Worm (Caenorhabditis elegans) whole organism, L3 larva: ENCODE results near the gene D1086.19.
A peak's percentile ranks its signal among the peaks of the same experiment; 100 is the strongest.

Experiments
- R02D3.7 ChIP-seq: fragments of 150-350 bp; optimal IDR thresholded peaks from 2 replicates; lab custom pipeline; 2014; ENCODE audit warnings: missing biosample characterization, missing genetic modification characterization
- ZK546.5 ChIP-seq: sonication (generic microtip); optimal IDR thresholded peaks from 2 replicates; lab custom pipeline; 2017; ENCODE audit warnings: missing biosample characterization, missing genetic modification characterization
- aly-2 ChIP-seq: fragments of 150-350 bp; optimal IDR thresholded peaks from 2 replicates; lab custom pipeline; 2014; ENCODE audit warnings: missing biosample characterization, missing genetic modification characterization
- ama-1 ChIP-seq: fragments of 150-350 bp; optimal IDR thresholded peaks from 2 replicates; lab custom pipeline; 2018
- ceh-16 ChIP-seq: sonication (generic microtip); optimal IDR thresholded peaks from 2 replicates; lab custom pipeline; 2017; ENCODE audit warnings: missing biosample characterization, missing genetic modification characterization
- ceh-28 ChIP-seq: fragments of 150-350 bp; optimal IDR thresholded peaks from 2 replicates; lab custom pipeline; 2014; ENCODE audit warnings: missing biosample characterization, missing genetic modification reagents, missing genetic modification characterization
- ceh-82 ChIP-seq: fragments of 150-350 bp; optimal IDR thresholded peaks from 2 replicates; lab custom pipeline; 2014; ENCODE audit warnings: missing biosample characterization, missing genetic modification characterization
- ceh-9 ChIP-seq: sonication (generic microtip); optimal IDR thresholded peaks from 2 replicates; lab custom pipeline; 2018; ENCODE audit warnings: missing biosample characterization, missing genetic modification characterization
- egl-5 ChIP-seq: fragments of 150-350 bp; optimal IDR thresholded peaks from 2 replicates; lab custom pipeline; 2017; ENCODE audit warnings: missing biosample characterization, missing genetic modification reagents, missing genetic modification characterization, inconsistent platforms
- elt-2 ChIP-seq: sonication (generic microtip); optimal IDR thresholded peaks from 2 replicates; lab custom pipeline; 2016; ENCODE audit warnings: missing genetic modification reagents, mild to moderate bottlenecking, missing genetic modification characterization, missing compliant biosample characterization
- elt-3 ChIP-seq, 3 experiments: fragments of 150-350 bp in 1 of 3; sonication (generic microtip) in 2 of 3; optimal IDR thresholded peaks; 2 replicates in 2 of 3; 4 replicates in 1 of 3; lab custom pipeline; 2014 to 2017; ENCODE audit warnings: missing biosample characterization in 3 of 3, missing genetic modification characterization in 3 of 3
- fkh-10 ChIP-seq: sonication (generic microtip); optimal IDR thresholded peaks from 2 replicates; lab custom pipeline; 2017; ENCODE audit warnings: missing biosample characterization, missing genetic modification reagents, missing genetic modification characterization
- fos-1 ChIP-seq: fragments of 150-350 bp; optimal IDR thresholded peaks from 2 replicates; lab custom pipeline; 2014; ENCODE audit warnings: missing biosample characterization, missing genetic modification characterization
- hmg-11 ChIP-seq: sonication (generic microtip); optimal IDR thresholded peaks from 2 replicates; lab custom pipeline; 2016; ENCODE audit warnings: missing genetic modification characterization, missing compliant biosample characterization
- lin-15B ChIP-seq: fragments of 150-350 bp; optimal IDR thresholded peaks from 2 replicates; lab custom pipeline; 2014; ENCODE audit warnings: missing biosample characterization, missing genetic modification characterization
- lsy-12 ChIP-seq: sonication (generic microtip); optimal IDR thresholded peaks from 2 replicates; lab custom pipeline; 2016; ENCODE audit warnings: mild to moderate bottlenecking, missing genetic modification characterization, missing compliant biosample characterization
- mdl-1 ChIP-seq: fragments of 150-350 bp; optimal IDR thresholded peaks from 2 replicates; lab custom pipeline; 2014; ENCODE audit warnings: missing biosample characterization, missing genetic modification characterization
- nfya-1 ChIP-seq: sonication (generic microtip); optimal IDR thresholded peaks from 2 replicates; lab custom pipeline; 2017; ENCODE audit warnings: missing genetic modification characterization, mild to moderate bottlenecking, missing compliant biosample characterization, antibody characterized with exemption, moderate library complexity; ENCODE audit not compliant: insufficient read depth
- nhr-12 ChIP-seq: fragments of 150-350 bp; optimal IDR thresholded peaks from 2 replicates; lab custom pipeline; 2014; ENCODE audit warnings: missing biosample characterization, missing genetic modification characterization
- nhr-23 ChIP-seq: fragments of 150-350 bp; optimal IDR thresholded peaks from 2 replicates; lab custom pipeline; 2014; ENCODE audit warnings: missing biosample characterization, missing genetic modification reagents, missing genetic modification characterization
- nhr-237 ChIP-seq: fragments of 150-350 bp; optimal IDR thresholded peaks from 2 replicates; lab custom pipeline; 2014; ENCODE audit warnings: missing biosample characterization, missing genetic modification characterization
- nhr-25 ChIP-seq: sonication (generic microtip); optimal IDR thresholded peaks from 2 replicates; lab custom pipeline; 2017; ENCODE audit warnings: missing biosample characterization, missing genetic modification characterization
- nhr-28 ChIP-seq: fragments of 150-350 bp; optimal IDR thresholded peaks from 2 replicates; lab custom pipeline; 2014; ENCODE audit warnings: missing biosample characterization, missing genetic modification characterization
- nhr-43 ChIP-seq: sonication (generic microtip); optimal IDR thresholded peaks from 2 replicates; lab custom pipeline; 2016; ENCODE audit warnings: mild to moderate bottlenecking, missing genetic modification characterization, missing compliant biosample characterization; ENCODE audit not compliant: poor library complexity, severe bottlenecking
- nhr-76 ChIP-seq: fragments of 150-350 bp; sonication (generic microtip); optimal IDR thresholded peaks from 5 replicates; lab custom pipeline; 2014; ENCODE audit warnings: missing biosample characterization, missing genetic modification characterization
- nhr-77 ChIP-seq: fragments of 150-350 bp; optimal IDR thresholded peaks from 2 replicates; lab custom pipeline; 2014; ENCODE audit warnings: missing biosample characterization, missing genetic modification characterization
- skn-1 ChIP-seq: fragments of 150-350 bp; optimal IDR thresholded peaks from 2 replicates; lab custom pipeline; 2014; ENCODE audit warnings: missing biosample characterization, missing genetic modification characterization
- tbx-2 ChIP-seq: sonication (generic microtip); optimal IDR thresholded peaks from 2 replicates; lab custom pipeline; 2016; ENCODE audit warnings: mild to moderate bottlenecking, missing genetic modification characterization, missing compliant biosample characterization
- unc-62 ChIP-seq: fragments of 150-350 bp; sonication (generic microtip); optimal IDR thresholded peaks from 4 replicates; lab custom pipeline; 2014; ENCODE audit warnings: missing biosample characterization, missing genetic modification reagents, missing genetic modification characterization
- zag-1 ChIP-seq: fragments of 150-350 bp; optimal IDR thresholded peaks from 2 replicates; lab custom pipeline; 2014; ENCODE audit warnings: missing biosample characterization, missing genetic modification characterization
- ztf-4 ChIP-seq: fragments of 150-350 bp; optimal IDR thresholded peaks from 2 replicates; lab custom pipeline; 2014; ENCODE audit warnings: missing biosample characterization, missing genetic modification characterization

The D1086.19 gene

DNA sequence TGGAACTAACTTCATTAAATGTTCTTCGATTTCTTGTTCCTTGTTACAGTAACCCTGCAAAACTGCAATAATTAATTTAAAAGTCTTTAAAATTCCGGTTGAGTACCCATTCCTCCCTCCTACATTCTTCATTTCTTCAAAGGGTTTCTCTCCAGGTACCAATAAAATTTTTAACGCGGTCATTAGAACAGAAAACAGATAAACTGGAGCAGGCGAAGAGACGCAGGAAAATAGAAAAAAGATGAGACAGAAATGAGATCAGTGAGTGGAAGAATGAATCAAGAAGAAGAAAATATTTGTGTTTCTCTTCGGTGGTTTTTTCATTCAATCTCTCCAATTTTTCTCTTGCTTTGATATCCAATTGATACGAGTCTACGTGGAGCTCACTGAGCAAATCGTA lies 5.7 kb downstream of the D1086.19 start, which contains the start of gene D1086.8:
D1086.8 (plus strand) TSS at position 301 of the 400 bp plus-strand sequence.
- no peak for TF ChIP-seq skn-1 (tag; lab: Kevin White, UChicago)
- peak; percentile 44 for TF ChIP-seq egl-5 (tag; lab: Kevin White, UChicago)
- TF ChIP-seq nfya-1: peak; percentile 8
- TF ChIP-seq, all 47 proteins: peak for 2

DNA sequence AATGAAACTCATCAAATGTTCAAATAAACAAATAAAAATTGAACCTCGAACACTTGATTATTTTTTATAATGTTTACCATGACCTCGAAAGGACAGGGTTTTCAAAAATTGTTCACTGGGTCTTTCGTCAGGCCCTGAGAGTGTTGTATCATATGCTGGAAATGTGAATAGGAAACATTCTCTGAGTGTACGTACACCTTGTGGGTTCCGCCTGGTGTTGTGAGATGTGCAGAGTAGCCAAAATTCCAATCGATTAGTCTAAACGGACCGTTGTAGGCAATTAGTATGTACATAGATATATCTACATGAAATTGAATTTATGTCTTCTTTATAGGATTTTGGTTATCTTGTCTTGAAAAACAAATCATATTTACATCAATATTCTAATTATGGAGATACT lies 6.4 kb downstream of the D1086.19 start:
- no peak for TF ChIP-seq nhr-77 (tag; lab: Kevin White, UChicago)
- TF ChIP-seq nhr-12 (tag; lab: Kevin White, UChicago): no peak
- no peak for TF ChIP-seq skn-1 (tag; lab: Kevin White, UChicago)
- no peak for TF ChIP-seq mdl-1 (tag; lab: Kevin White, UChicago)
- no peak for TF ChIP-seq nhr-23 (tag; lab: Kevin White, UChicago)
- TF ChIP-seq ceh-82: no peak
- no peak for TF ChIP-seq tbx-2
- no peak for TF ChIP-seq aly-2 (tag; lab: Kevin White, UChicago)
- no peak for TF ChIP-seq ceh-16 (tag; lab: Kevin White, UChicago)

- peak; percentile 56 for TF ChIP-seq nhr-25 (tag; lab: Kevin White, UChicago)
- TF ChIP-seq nhr-77 (tag; lab: Kevin White, UChicago): no peak
- peak; percentile 32 for TF ChIP-seq nhr-43
- TF ChIP-seq nhr-23 (tag; lab: Kevin White, UChicago): peak; percentile 78
- TF ChIP-seq, all 47 proteins: peak for 3
Observed at ce11 chrV:14094953-14095352, 6.8 kb downstream of the D1086.19 start.

- TF ChIP-seq fos-1 (tag; lab: Kevin White, UChicago) (no peak), egl-5 (tag; lab: Kevin White, UChicago) (no peak), nhr-76 (tag; lab: Kevin White, UChicago) (no peak), nhr-77 (tag; lab: Kevin White, UChicago) (no peak), nfya-1 (no peak), ZK546.5 (tag; lab: Kevin White, UChicago) (no peak), R02D3.7 (tag; lab: Kevin White, UChicago) (no peak), unc-62 (GFP tag; lab: Kevin White, UChicago) (no peak), ceh-9 (tag; lab: Kevin White, UChicago) (no peak), nhr-237 (tag; lab: Kevin White, UChicago) (no peak), zag-1 (tag; lab: Kevin White, UChicago) (no peak), lin-15B (tag; lab: Kevin White, UChicago) (no peak), nhr-23 (tag; lab: Kevin White, UChicago) (no peak), hmg-11 (tag; lab: Kevin White, UChicago) (no peak), ztf-4 (no peak), elt-2 (tag; lab: Kevin White, UChicago) (no peak), lsy-12 (tag; lab: Kevin White, UChicago) (no peak), elt-3 (tag; optimal IDR thresholded peaks at IDR 0.05; lab: Kevin White, UChicago) (no peak), ama-1 (no peak), skn-1 (tag; lab: Kevin White, UChicago) (no peak)
Observed at ce11 chrV:14097358-14097757, 9.2 kb downstream of the D1086.19 start.

DNA sequence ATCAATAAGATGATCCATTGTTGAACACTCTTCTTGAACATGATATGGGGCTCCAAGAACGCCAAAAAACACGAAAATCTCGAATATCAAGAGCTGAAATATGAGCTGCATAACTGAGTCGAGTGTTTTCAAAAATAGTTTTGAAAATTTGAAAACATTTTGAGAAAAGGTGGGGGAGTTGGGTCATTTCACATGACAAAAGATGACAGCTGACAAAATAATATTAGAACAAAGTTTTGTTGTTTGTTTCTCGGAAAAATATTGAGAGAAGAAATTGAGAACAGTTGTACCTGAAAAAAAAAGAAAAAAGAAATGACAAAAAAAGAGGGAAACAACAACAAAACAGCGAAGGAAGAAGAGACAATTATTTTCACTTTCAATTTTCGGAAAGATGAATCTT lies 10.4 kb downstream of the D1086.19 start, which contains the start of the genes D1086.2 and D1086.1:
D1086.2 (minus strand) TSS at position 150 of the 400 bp plus-strand sequence.
D1086.1 (plus strand) TSS at position 340 of the 400 bp plus-strand sequence.
- TF ChIP-seq ama-1: no peak
- TF ChIP-seq, all 47 proteins: peak for 0

DNA sequence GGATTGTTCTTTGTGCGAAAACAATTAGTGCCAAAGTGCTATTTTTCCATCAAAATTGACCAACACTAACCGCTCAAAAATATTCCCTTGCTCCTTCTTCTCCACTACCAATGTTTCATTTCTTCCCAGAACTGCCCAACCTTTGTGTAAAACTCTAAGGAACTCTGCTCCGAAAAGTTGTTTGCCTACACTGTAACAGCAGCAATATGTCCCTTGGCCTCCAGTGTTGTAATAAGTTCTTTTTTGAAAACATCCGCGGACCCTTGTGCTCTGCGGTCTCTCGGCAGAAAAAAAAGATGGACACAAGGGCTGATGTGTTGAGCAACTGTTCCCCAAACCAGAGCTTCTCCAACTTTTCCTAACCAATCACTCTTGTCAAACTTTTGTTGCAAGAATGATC lies 12.7 kb downstream of the D1086.19 start, which contains the start of gene D1086.12:
D1086.12 (plus strand) TSS at position 301 of the 400 bp plus-strand sequence.
- TF ChIP-seq skn-1 (tag; lab: Kevin White, UChicago) (no peak), nfya-1 (peak; percentile 24)

- no peak for TF ChIP-seq nfya-1
- TF ChIP-seq aly-2 (tag; lab: Kevin White, UChicago): no peak
- no peak for TF ChIP-seq ceh-28 (tag; lab: Kevin White, UChicago)
- no peak for TF ChIP-seq elt-3 (tag; optimal IDR thresholded peaks at IDR 0.05; lab: Kevin White, UChicago)
- TF ChIP-seq fkh-10 (GFP tag; lab: Kevin White, UChicago): no peak
- TF ChIP-seq nhr-28 (tag; lab: Kevin White, UChicago): no peak
- TF ChIP-seq nhr-23 (tag; lab: Kevin White, UChicago): no peak
- no peak for TF ChIP-seq ama-1
- TF ChIP-seq, all 47 proteins: peak for 0
Observed at ce11 chrV:14103970-14104369, 15.8 kb downstream of the D1086.19 start, which contains the start of gene D1086.9. TSS of gene D1086.9 (plus strand) at chrV:14104270.
